Fruit fly (Drosophila melanogaster) whole organism, embryonic: ENCODE data around the gene yps.

ENCODE experiments used
- Atf3 ChIP-seq: fragments of 200-800 bp; sonication (Bioruptor generic); optimal IDR thresholded peaks from 3 replicates; lab custom pipeline; 2016; ENCODE audit warnings: missing biosample characterization, missing genetic modification characterization
- Awh ChIP-seq: fragments of 200-800 bp; sonication (Bioruptor generic); IDR thresholded peaks from 2 replicates; pipeline ENCODE4, ENCODE4 v1.3.6; 2022; ENCODE audit warnings: missing biosample characterization, missing genetic modification characterization
- B-H2 ChIP-seq: fragments of 200-800 bp; sonication (Bioruptor generic); optimal IDR thresholded peaks from 2 replicates; lab custom pipeline; 2018; ENCODE audit warnings: missing biosample characterization, mild to moderate bottlenecking, missing genetic modification characterization
- Bteb2 ChIP-seq: fragments of 200-800 bp; sonication (Bioruptor generic); optimal IDR thresholded peaks from 2 replicates; lab custom pipeline; 2016; ENCODE audit warnings: missing biosample characterization, missing genetic modification characterization
- CG1024 ChIP-seq: fragments of 200-800 bp; sonication (Bioruptor generic); IDR thresholded peaks from 2 replicates; pipeline ENCODE4 v1.3.6; 2022; ENCODE audit warnings: missing biosample characterization, missing genetic modification characterization
- CG10543 ChIP-seq: fragments of 200-800 bp; sonication (Bioruptor generic); optimal IDR thresholded peaks from 3 replicates; lab custom pipeline; 2017; ENCODE audit warnings: missing biosample characterization, mild to moderate bottlenecking, missing genetic modification characterization, moderate library complexity
- CG11504 ChIP-seq: fragments of 200-800 bp; sonication (Bioruptor generic); optimal IDR thresholded peaks from 3 replicates; lab custom pipeline; 2019; ENCODE audit warnings: missing biosample characterization, mild to moderate bottlenecking, missing genetic modification characterization, moderate library complexity
- CG11695 ChIP-seq: fragments of 200-800 bp; sonication (Bioruptor generic); IDR thresholded peaks from 3 replicates; pipeline ENCODE4 v1.3.6; 2022; ENCODE audit warnings: missing biosample characterization, missing genetic modification characterization
- CG13296 ChIP-seq: fragments of 200-800 bp; sonication (Bioruptor generic); optimal IDR thresholded peaks from 3 replicates; lab custom pipeline; 2018; ENCODE audit warnings: missing biosample characterization, mild to moderate bottlenecking, missing genetic modification characterization
- CG13424 ChIP-seq: fragments of 200-800 bp; sonication (Bioruptor generic); optimal IDR thresholded peaks from 2 replicates; lab custom pipeline; 2019; ENCODE audit warnings: missing biosample characterization, mild to moderate bottlenecking, missing genetic modification characterization, moderate library complexity
- CG14014 ChIP-seq: fragments of 200-800 bp; sonication (Bioruptor generic); IDR thresholded peaks from 2 replicates; pipeline ENCODE4 v1.3.6; 2022; ENCODE audit warnings: missing biosample characterization, missing genetic modification characterization
- CG15514 ChIP-seq: fragments of 200-800 bp; sonication (Bioruptor generic); optimal IDR thresholded peaks from 3 replicates; lab custom pipeline; 2017; ENCODE audit warnings: missing biosample characterization, missing genetic modification characterization, mild to moderate bottlenecking, moderate library complexity, missing genetic modification reagents
- CG1832 ChIP-seq: fragments of 200-800 bp; sonication (Bioruptor generic); optimal IDR thresholded peaks from 2 replicates; lab custom pipeline; 2017; ENCODE audit warnings: missing biosample characterization, mild to moderate bottlenecking, missing genetic modification characterization, inconsistent platforms
- CG3065 ChIP-seq: fragments of 200-800 bp; sonication (Bioruptor generic); optimal IDR thresholded peaks from 2 replicates; lab custom pipeline; 2016; ENCODE audit warnings: missing biosample characterization, missing genetic modification characterization
- CG31365 ChIP-seq: fragments of 200-800 bp; sonication (Bioruptor generic); optimal IDR thresholded peaks from 2 replicates; lab custom pipeline; 2018; ENCODE audit warnings: missing biosample characterization, mild to moderate bottlenecking, missing genetic modification characterization
- CG33557 ChIP-seq: fragments of 200-800 bp; sonication (Bioruptor generic); optimal IDR thresholded peaks from 2 replicates; lab custom pipeline; 2019; ENCODE audit warnings: missing biosample characterization, mild to moderate bottlenecking, missing genetic modification characterization, moderate library complexity
- CG3407 ChIP-seq: fragments of 200-800 bp; sonication (Bioruptor generic); optimal IDR thresholded peaks from 2 replicates; lab custom pipeline; 2018; ENCODE audit warnings: missing biosample characterization, mild to moderate bottlenecking, missing genetic modification characterization
- CG3726 ChIP-seq: fragments of 200-800 bp; sonication (Bioruptor generic); IDR thresholded peaks from 3 replicates; pipeline ENCODE4, ENCODE4 v1.3.6; 2022; ENCODE audit warnings: missing biosample characterization, missing genetic modification characterization
- CG3847 ChIP-seq: fragments of 200-800 bp; sonication (Bioruptor generic); IDR thresholded peaks from 2 replicates; pipeline ENCODE4 v1.3.6; 2022; ENCODE audit warnings: missing biosample characterization, missing genetic modification characterization
- CG4617 ChIP-seq: fragments of 200-800 bp; sonication (Bioruptor generic); optimal IDR thresholded peaks from 3 replicates; lab custom pipeline; 2016; ENCODE audit warnings: missing biosample characterization, missing genetic modification characterization, borderline replicate concordance
- CG7963 ChIP-seq: fragments of 200-800 bp; sonication (Bioruptor generic); IDR thresholded peaks from 3 replicates; pipeline ENCODE4 v1.3.6; 2022; ENCODE audit warnings: missing biosample characterization, missing genetic modification characterization; ENCODE audit not compliant: partially characterized antibody
- CG8924 ChIP-seq: fragments of 200-800 bp; optimal IDR thresholded peaks from 3 replicates; lab custom pipeline; 2019; ENCODE audit warnings: missing biosample characterization, mild to moderate bottlenecking, missing genetic modification characterization, moderate library complexity
- Drgx ChIP-seq: fragments of 200-800 bp; sonication (Bioruptor generic); IDR thresholded peaks from 2 replicates; pipeline ENCODE4 v1.3.6; 2022; ENCODE audit warnings: missing biosample characterization, missing genetic modification characterization
- Jarid2 ChIP-seq: fragments of 200-800 bp; sonication (Bioruptor generic); optimal IDR thresholded peaks from 3 replicates; lab custom pipeline; 2017; ENCODE audit warnings: mild to moderate bottlenecking, missing biosample characterization, missing genetic modification reagents, missing genetic modification characterization
- Lim3 ChIP-seq: fragments of 200-800 bp; sonication (Bioruptor generic); IDR thresholded peaks from 2 replicates; pipeline ENCODE4 v1.3.6; 2022; ENCODE audit warnings: missing biosample characterization, missing genetic modification characterization
- NC2β ChIP-seq: fragments of 200-800 bp; sonication (Bioruptor generic); optimal IDR thresholded peaks from 2 replicates; lab custom pipeline; 2016; ENCODE audit warnings: missing biosample characterization, missing genetic modification characterization
- NFAT ChIP-seq: fragments of 200-800 bp; sonication (Bioruptor generic); IDR thresholded peaks from 2 replicates; pipeline ENCODE4 v1.3.6; 2022; ENCODE audit warnings: missing biosample characterization, missing genetic modification characterization
- Oaz ChIP-seq: fragments of 200-800 bp; sonication (Bioruptor generic); IDR thresholded peaks from 2 replicates; pipeline ENCODE4 v1.3.6; 2022; ENCODE audit warnings: missing biosample characterization, missing genetic modification characterization
- Xrp1 ChIP-seq: fragments of 200-800 bp; sonication (Bioruptor generic); IDR thresholded peaks from 2 replicates; pipeline ENCODE4 v1.3.6; 2022; ENCODE audit warnings: missing biosample characterization, missing genetic modification characterization
- ara ChIP-seq: fragments of 200-800 bp; sonication (Bioruptor generic); IDR thresholded peaks from 2 replicates; pipeline ENCODE4 v1.3.6; 2022; ENCODE audit warnings: missing biosample characterization, missing genetic modification characterization
- cas ChIP-seq: fragments of 200-800 bp; sonication (Bioruptor generic); IDR thresholded peaks from 2 replicates; pipeline ENCODE4 v1.3.6; 2022; ENCODE audit warnings: missing biosample characterization, missing genetic modification characterization
- caup ChIP-seq: fragments of 200-800 bp; sonication (Bioruptor generic); optimal IDR thresholded peaks from 3 replicates; lab custom pipeline; 2017; ENCODE audit warnings: missing biosample characterization, mild to moderate bottlenecking, missing genetic modification characterization, moderate library complexity; ENCODE audit not compliant: severe bottlenecking
- cg ChIP-seq: fragments of 200-800 bp; sonication (Bioruptor generic); optimal IDR thresholded peaks from 3 replicates; lab custom pipeline; 2019; ENCODE audit warnings: missing biosample characterization, mild to moderate bottlenecking, missing genetic modification characterization, moderate library complexity
- crol ChIP-seq: fragments of 200-800 bp; sonication (Bioruptor generic); IDR thresholded peaks from 2 replicates; pipeline ENCODE4 v1.3.6; 2022; ENCODE audit warnings: missing biosample characterization, missing genetic modification characterization
- danr ChIP-seq: fragments of 200-800 bp; sonication (Bioruptor generic); IDR thresholded peaks from 2 replicates; pipeline ENCODE4 v1.3.6; 2022; ENCODE audit warnings: missing biosample characterization, missing genetic modification characterization
- grn ChIP-seq: fragments of 200-800 bp; sonication (Bioruptor generic); optimal IDR thresholded peaks from 3 replicates; lab custom pipeline; 2017; ENCODE audit warnings: missing biosample characterization, missing genetic modification characterization
- ind ChIP-seq: fragments of 200-800 bp; sonication (Bioruptor generic); optimal IDR thresholded peaks from 3 replicates; lab custom pipeline; 2016; ENCODE audit warnings: missing biosample characterization, missing genetic modification characterization
- lmd ChIP-seq: fragments of 200-800 bp; sonication (Bioruptor generic); IDR thresholded peaks from 2 replicates; pipeline ENCODE4 v1.3.6; 2022; ENCODE audit warnings: missing biosample characterization, missing genetic modification characterization
- maf-S ChIP-seq: fragments of 200-800 bp; sonication (Bioruptor generic); optimal IDR thresholded peaks from 2 replicates; lab custom pipeline; 2016; ENCODE audit warnings: missing biosample characterization, missing genetic modification characterization
- odd ChIP-seq: fragments of 200-800 bp; sonication (Bioruptor generic); optimal IDR thresholded peaks from 2 replicates; lab custom pipeline; 2017; ENCODE audit warnings: missing biosample characterization, mild to moderate bottlenecking, missing genetic modification characterization
- pnt ChIP-seq: fragments of 200-800 bp; sonication (Bioruptor generic); optimal IDR thresholded peaks from 3 replicates; lab custom pipeline; 2016; ENCODE audit warnings: missing biosample characterization, missing genetic modification characterization
- ssp ChIP-seq: fragments of 200-800 bp; sonication (Bioruptor generic); IDR thresholded peaks from 2 replicates; pipeline ENCODE4 v1.3.6; 2022; ENCODE audit warnings: missing biosample characterization, missing genetic modification characterization
- tap ChIP-seq: fragments of 200-800 bp; optimal IDR thresholded peaks from 3 replicates; lab custom pipeline; 2019; ENCODE audit warnings: missing biosample characterization, mild to moderate bottlenecking, missing genetic modification characterization, moderate library complexity
- tgo ChIP-seq: fragments of 200-800 bp; sonication (Bioruptor generic); IDR thresholded peaks from 3 replicates; pipeline ENCODE4 v1.3.6; 2022; ENCODE audit warnings: missing biosample characterization, missing genetic modification characterization
- tll ChIP-seq, 2 experiments: fragments of 200-800 bp in 1 of 2; fragments of >200 bp in 1 of 2; sonication (Bioruptor generic) in 1 of 2; optimal IDR thresholded peaks; 2 replicates each; lab custom pipeline; 2017 to 2019; ENCODE audit warnings: missing biosample characterization in 2 of 2, missing genetic modification characterization in 2 of 2, mild to moderate bottlenecking in 1 of 2, moderate library complexity in 1 of 2
- twi ChIP-seq: fragments of 200-800 bp; optimal IDR thresholded peaks from 2 replicates; lab custom pipeline; 2019; ENCODE audit warnings: missing biosample characterization, mild to moderate bottlenecking, missing genetic modification characterization, moderate library complexity
- unpg ChIP-seq: fragments of 200-800 bp; sonication (Bioruptor generic); optimal IDR thresholded peaks from 3 replicates; lab custom pipeline; 2018; ENCODE audit warnings: missing biosample characterization, mild to moderate bottlenecking, missing genetic modification characterization, moderate library complexity
- vnd ChIP-seq: fragments of 200-800 bp; sonication (Bioruptor generic); IDR thresholded peaks from 3 replicates; pipeline ENCODE4 v1.3.6; 2022; ENCODE audit warnings: missing biosample characterization, missing genetic modification characterization; ENCODE audit not compliant: partially characterized antibody

The yps gene

dm6 chr3L:12111081-12111958 is 13.6 kb downstream of the yps start (continued):
- TF ChIP-seq CG8924 (tag; lab: Kevin White, UChicago) = peak; percentile 96
- TF ChIP-seq crol = no peak
- peak; percentile 88; the same call in 1 of the 2 replicates for TF ChIP-seq ssp
- TF ChIP-seq CG3847 (GFP tag; lab: Robert Waterston, UW) = peak; percentile 30; the same call in 1 of the 2 replicates
- TF ChIP-seq CG13424 (tag; lab: Kevin White, UChicago) = peak; percentile 91
- TF ChIP-seq CG1832 (GFP tag; lab: Kevin White, UChicago) = peak; percentile 16
- peak; percentile 50; the same call in 1 of the 2 replicates for TF ChIP-seq danr
- TF ChIP-seq CG14014 (GFP tag; lab: Robert Waterston, UW) = peak; percentile 68
- TF ChIP-seq Awh = 0 out of 2 replicates have a peak, but pooled peaks have one; percentile 38
- no peak for TF ChIP-seq CG1024 (GFP tag; lab: Robert Waterston, UW)
- TF ChIP-seq grn (GFP tag; lab: Kevin White, UChicago) = peak; percentile 64
- TF ChIP-seq CG11504 (tag; lab: Kevin White, UChicago) = peak; percentile 93
- peak; percentile 63; the same call in 1 of the 3 replicates for TF ChIP-seq CG3726 (GFP tag; lab: Robert Waterston, UW)
- peak; percentile 81 for TF ChIP-seq lmd (GFP tag; lab: Robert Waterston, UW)
- no peak for TF ChIP-seq B-H2 (GFP tag; lab: Kevin White, UChicago)
- TF ChIP-seq tap = peak; percentile 78
- TF ChIP-seq tgo (GFP tag; lab: Robert Waterston, UW) = peak; percentile 79
- TF ChIP-seq cas = 0 out of 2 replicates have a peak, but pooled peaks have one; percentile 24
- TF ChIP-seq cg (GFP tag; lab: Kevin White, UChicago) = peak; percentile 34
- no peak for TF ChIP-seq NFAT
- no peak for TF ChIP-seq vnd
- TF ChIP-seq CG33557 = peak; percentile 96
- peak; percentile 27; the same call in 1 of the 2 replicates for TF ChIP-seq ara (GFP tag; lab: Robert Waterston, UW)
- TF ChIP-seq CG13296 = peak; percentile 71
- no peak for TF ChIP-seq pnt
- TF ChIP-seq twi (tag; lab: Kevin White, UChicago) = peak; percentile 88
- no peak for TF ChIP-seq Oaz (GFP tag; lab: Robert Waterston, UW)
- peak; percentile 54 for TF ChIP-seq CG3065
- no peak for TF ChIP-seq CG31365 (tag; lab: Kevin White, UChicago)
- no peak for TF ChIP-seq tll (GFP tag; optimal IDR thresholded peaks at IDR 0.05; lab: Kevin White, UChicago)
- peak; percentile 65 for TF ChIP-seq caup (GFP tag; lab: Kevin White, UChicago)
- peak; percentile 81 for TF ChIP-seq odd
- TF ChIP-seq CG10543 = no peak
- TF ChIP-seq NC2β (GFP tag; lab: Kevin White, UChicago) = no peak
- TF ChIP-seq Atf3 (GFP tag; lab: Kevin White, UChicago) = no peak
- peak; percentile 12 for TF ChIP-seq Bteb2
- TF ChIP-seq CG11695 (GFP tag; lab: Robert Waterston, UW) = peak; percentile 87
- TF ChIP-seq Drgx (GFP tag; lab: Robert Waterston, UW) = peak; percentile 14; the same call in 1 of the 2 replicates
- no peak for TF ChIP-seq Lim3 (GFP tag; lab: Robert Waterston, UW)
- peak; percentile 67 for TF ChIP-seq ind
- TF ChIP-seq Jarid2 (GFP tag; lab: Kevin White, UChicago) = peak; percentile 9
- no peak for TF ChIP-seq CG4617
- no peak for TF ChIP-seq maf-S
- TF ChIP-seq CG7963 (GFP tag; lab: Robert Waterston, UW) = no peak; the same call in 2 of the 3 replicates
- TF ChIP-seq Xrp1 = peak; percentile 88
- TF ChIP-seq CG15514 = peak; percentile 26
- TF ChIP-seq CG3407 = peak; percentile 57
- peak; percentile 86 for TF ChIP-seq unpg
